Fruit fly (Drosophila melanogaster) whole organism, wandering third instar larva: ENCODE measurements around the gene Fife.

Experiments used
- Abd-B ChIP-seq: fragments of >200 bp; optimal IDR thresholded peaks from 2 replicates; lab custom pipeline; 2017; ENCODE audit warnings: missing biosample characterization, missing genetic modification characterization
- CG32264 ChIP-seq: fragments of 200-800 bp; sonication (Bioruptor generic); optimal IDR thresholded peaks from 2 replicates; lab custom pipeline; 2016; ENCODE audit warnings: missing biosample characterization, missing genetic modification characterization
- CG9705 ChIP-seq: fragments of 200-800 bp; sonication (Bioruptor generic); optimal IDR thresholded peaks from 2 replicates; lab custom pipeline; 2018; ENCODE audit warnings: missing biosample characterization, mild to moderate bottlenecking, missing genetic modification characterization
- CrebA ChIP-seq: fragments of 200-800 bp; sonication (Bioruptor generic); optimal IDR thresholded peaks from 2 replicates; lab custom pipeline; 2016; ENCODE audit warnings: missing biosample characterization, mild to moderate bottlenecking, missing genetic modification characterization, borderline replicate concordance
- Dfd ChIP-seq: fragments of >200 bp; optimal IDR thresholded peaks from 2 replicates; lab custom pipeline; 2017; ENCODE audit warnings: missing biosample characterization, missing genetic modification characterization
- Dif ChIP-seq: fragments of 200-275, 200-300 bp; sonication (Bioruptor generic); optimal IDR thresholded peaks from 2 replicates; lab custom pipeline; 2018; ENCODE audit warnings: missing biosample characterization, missing genetic modification characterization; ENCODE audit not compliant: partially characterized antibody
- GATAd ChIP-seq: sonication (Bioruptor generic); optimal IDR thresholded peaks from 2 replicates; lab custom pipeline; 2016; ENCODE audit warnings: missing biosample characterization, missing genetic modification characterization
- HLH106 ChIP-seq: fragments of 200-800 bp; optimal IDR thresholded peaks from 3 replicates; lab custom pipeline; 2019; ENCODE audit warnings: missing biosample characterization, mild to moderate bottlenecking, missing genetic modification characterization, moderate library complexity
- Hnf4 ChIP-seq: fragments of 200-800 bp; sonication (Bioruptor generic); optimal IDR thresholded peaks from 2 replicates; lab custom pipeline; 2016; ENCODE audit warnings: missing biosample characterization, mild to moderate bottlenecking, missing genetic modification characterization
- Hr78 ChIP-seq: fragments of >200 bp; optimal IDR thresholded peaks from 2 replicates; lab custom pipeline; 2017; ENCODE audit warnings: missing biosample characterization, missing genetic modification characterization
- Hr83 ChIP-seq: fragments of 200-300 bp; sonication (Bioruptor generic); optimal IDR thresholded peaks from 2 replicates; lab custom pipeline; 2016; ENCODE audit warnings: missing biosample characterization, mild to moderate bottlenecking, missing genetic modification characterization, moderate library complexity; ENCODE audit not compliant: poor library complexity, severe bottlenecking
- Jra ChIP-seq: sonication (Bioruptor generic); optimal IDR thresholded peaks from 2 replicates; lab custom pipeline; 2016; ENCODE audit warnings: missing biosample characterization, missing genetic modification characterization
- Mio ChIP-seq: sonication (Bioruptor generic); optimal IDR thresholded peaks from 2 replicates; lab custom pipeline; 2016; ENCODE audit warnings: missing biosample characterization, missing genetic modification characterization
- Myc ChIP-seq: fragments of >200 bp; optimal IDR thresholded peaks from 2 replicates; lab custom pipeline; 2017
- N ChIP-seq: fragments of >200 bp; optimal IDR thresholded peaks from 2 replicates; lab custom pipeline; 2018; ENCODE audit warnings: missing biosample characterization, missing external identifiers, missing genetic modification characterization
- OdsH ChIP-seq: fragments of 200-800 bp; sonication (Bioruptor generic); optimal IDR thresholded peaks from 2 replicates; lab custom pipeline; 2016; ENCODE audit warnings: missing biosample characterization, mild to moderate bottlenecking, missing genetic modification characterization
- Rel ChIP-seq, 2 experiments: fragments of 200-800 bp; sonication (Bioruptor generic) in 1 of 2; optimal IDR thresholded peaks; 2 replicates in 1 of 2; 3 replicates in 1 of 2; lab custom pipeline; 2016 to 2019; ENCODE audit warnings: mild to moderate bottlenecking in 2 of 2, missing biosample characterization in 2 of 2, missing genetic modification characterization in 2 of 2, moderate library complexity in 1 of 2
- Sp1 ChIP-seq: fragments of 200-800 bp; sonication (Bioruptor generic); optimal IDR thresholded peaks from 3 replicates; lab custom pipeline; 2019; ENCODE audit warnings: missing biosample characterization, mild to moderate bottlenecking, missing genetic modification characterization, moderate library complexity
- Vsx2 ChIP-seq: fragments of 200-300, 225-300 bp; sonication (Bioruptor generic); optimal IDR thresholded peaks from 2 replicates; lab custom pipeline; 2018; ENCODE audit warnings: missing biosample characterization, missing genetic modification characterization; ENCODE audit not compliant: partially characterized antibody
- br ChIP-seq: fragments of 200-800 bp; sonication (Bioruptor generic); optimal IDR thresholded peaks from 2 replicates; lab custom pipeline; 2016; ENCODE audit warnings: missing biosample characterization, missing genetic modification characterization
- brk ChIP-seq: fragments of 200-800 bp; sonication (Bioruptor generic); optimal IDR thresholded peaks from 2 replicates; lab custom pipeline; 2016; ENCODE audit warnings: missing biosample characterization, mild to moderate bottlenecking, missing genetic modification characterization
- dl ChIP-seq, 2 experiments: fragments of 175-275, 200-275 bp in 1 of 2; fragments of 200-275 bp in 1 of 2; sonication (Bioruptor generic); optimal IDR thresholded peaks; lab custom pipeline; 2018; ENCODE audit warnings: mild to moderate bottlenecking in 2 of 2, missing biosample characterization in 2 of 2, missing genetic modification characterization in 2 of 2, moderate library complexity in 2 of 2; ENCODE audit not compliant: partially characterized antibody in 2 of 2, insufficient read depth in 1 of 2
- dmrt93B ChIP-seq: fragments of 200-800 bp; sonication (Bioruptor generic); optimal IDR thresholded peaks from 2 replicates; lab custom pipeline; 2018; ENCODE audit warnings: missing biosample characterization, mild to moderate bottlenecking, missing genetic modification characterization
- dsf ChIP-seq: sonication (Bioruptor generic); optimal IDR thresholded peaks from 2 replicates; lab custom pipeline; 2016; ENCODE audit warnings: missing biosample characterization, missing genetic modification characterization, borderline replicate concordance
- ey ChIP-seq: fragments of 200-800 bp; sonication (Bioruptor generic); optimal IDR thresholded peaks from 2 replicates; lab custom pipeline; 2016; ENCODE audit warnings: missing biosample characterization, missing genetic modification characterization
- foxo ChIP-seq, 2 experiments: fragments of 200-800 bp; sonication (Bioruptor generic); optimal IDR thresholded peaks; 2 replicates in 1 of 2; 3 replicates in 1 of 2; lab custom pipeline; 2016 to 2017; ENCODE audit warnings: missing biosample characterization in 2 of 2, missing genetic modification characterization in 2 of 2
- fru ChIP-seq: fragments of 200-800 bp; sonication (Bioruptor generic); optimal IDR thresholded peaks from 3 replicates; lab custom pipeline; 2016; ENCODE audit warnings: missing biosample characterization, mild to moderate bottlenecking, missing genetic modification characterization
- h ChIP-seq: fragments of 200-800 bp; sonication (Bioruptor generic); optimal IDR thresholded peaks from 3 replicates; lab custom pipeline; 2016; ENCODE audit warnings: missing biosample characterization, mild to moderate bottlenecking, missing genetic modification characterization
- jim ChIP-seq: fragments of 175-275, 200-325 bp; sonication (Bioruptor generic); optimal IDR thresholded peaks from 2 replicates; lab custom pipeline; 2016; ENCODE audit warnings: missing biosample characterization, mild to moderate bottlenecking, missing genetic modification characterization
- lola ChIP-seq: fragments of >200 bp; optimal IDR thresholded peaks from 2 replicates; lab custom pipeline; 2017; ENCODE audit warnings: missing biosample characterization, missing genetic modification characterization
- pan ChIP-seq: fragments of >200 bp; optimal IDR thresholded peaks from 2 replicates; lab custom pipeline; 2017
- psq ChIP-seq: fragments of 200-800 bp; sonication (Bioruptor generic); optimal IDR thresholded peaks from 3 replicates; lab custom pipeline; 2017; ENCODE audit warnings: missing biosample characterization, mild to moderate bottlenecking, missing genetic modification characterization, moderate library complexity
- rgr ChIP-seq: fragments of 200-800 bp; sonication (Bioruptor generic); optimal IDR thresholded peaks from 3 replicates; lab custom pipeline; 2016; ENCODE audit warnings: missing biosample characterization, mild to moderate bottlenecking, missing genetic modification characterization
- sage ChIP-seq: fragments of 200-800 bp; sonication (Bioruptor generic); optimal IDR thresholded peaks from 2 replicates; lab custom pipeline; 2016; ENCODE audit warnings: missing biosample characterization, mild to moderate bottlenecking, missing genetic modification characterization
- sv ChIP-seq: fragments of 200-800 bp; sonication (Bioruptor generic); optimal IDR thresholded peaks from 3 replicates; lab custom pipeline; 2016; ENCODE audit warnings: missing biosample characterization, missing genetic modification characterization
- tai ChIP-seq: sonication (Bioruptor generic); optimal IDR thresholded peaks from 2 replicates; lab custom pipeline; 2016; ENCODE audit warnings: missing biosample characterization, missing genetic modification characterization
- usp ChIP-seq: fragments of >200 bp; optimal IDR thresholded peaks from 2 replicates; lab custom pipeline; 2017; ENCODE audit warnings: missing biosample characterization, missing genetic modification characterization
- woc ChIP-seq: sonication (Bioruptor generic); optimal IDR thresholded peaks from 2 replicates; lab custom pipeline; 2016; ENCODE audit warnings: missing biosample characterization, mild to moderate bottlenecking, missing genetic modification characterization

Gene Fife

DNA sequence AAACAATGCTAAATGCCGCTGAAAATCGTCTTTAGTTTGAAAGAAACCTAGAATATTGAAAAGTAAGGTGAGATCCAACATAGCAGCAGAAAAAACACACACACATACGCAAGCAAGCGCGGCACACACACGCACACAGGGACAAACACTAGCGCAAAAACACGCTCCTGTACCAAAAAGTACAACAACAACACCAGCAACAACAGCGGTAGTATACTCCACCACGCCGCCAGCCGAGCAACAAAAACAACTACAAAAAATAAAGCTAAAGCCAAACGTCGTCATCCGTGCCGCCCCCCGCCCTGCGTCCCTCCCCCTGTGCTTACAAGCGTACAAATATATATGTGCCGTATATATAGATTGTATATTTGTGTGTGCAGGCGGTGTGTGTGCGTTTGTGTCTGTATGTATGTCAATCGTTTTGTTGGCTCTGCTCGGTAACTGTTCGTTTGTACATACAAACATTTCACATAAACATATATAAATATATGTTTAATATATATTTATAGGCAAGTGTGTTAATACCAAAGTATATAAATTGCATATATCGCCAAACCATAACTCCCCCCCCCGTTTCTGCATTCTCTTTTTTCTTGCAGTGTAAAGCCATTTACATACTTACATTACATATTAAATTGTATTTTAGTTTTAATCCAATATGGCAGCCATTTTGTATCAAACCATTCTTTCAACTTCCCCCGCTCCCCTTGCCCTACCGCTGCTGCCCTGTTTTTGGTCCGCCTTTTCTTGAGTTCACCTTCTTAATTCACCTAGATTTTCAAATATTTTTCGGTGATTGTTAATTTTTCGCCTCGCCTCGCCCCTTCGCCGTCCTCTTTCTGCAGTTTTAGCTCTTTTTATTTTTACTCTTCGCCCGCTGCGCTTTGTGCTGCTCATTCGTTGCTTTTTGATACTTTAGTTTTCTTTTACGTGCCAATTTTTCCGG, 75.2 kb downstream of the Fife start:
- TF ChIP-seq sage (GFP tag; lab: Kevin White, UChicago) (peak; percentile 41), foxo (GFP tag; optimal IDR thresholded peaks at IDR 0.05; lab: Kevin White, UChicago) (peak in 1 of 2 experiments; percentile 30), br (GFP tag; lab: Kevin White, UChicago) (no peak), lola (GFP tag; lab: Kevin White, UChicago) (no peak), h (GFP tag; lab: Kevin White, UChicago) (peak; percentile 4), N (peak; percentile 60), rgr (peak; percentile 37), jim (GFP tag; lab: Kevin White, UChicago) (peak; percentile 87)

DNA sequence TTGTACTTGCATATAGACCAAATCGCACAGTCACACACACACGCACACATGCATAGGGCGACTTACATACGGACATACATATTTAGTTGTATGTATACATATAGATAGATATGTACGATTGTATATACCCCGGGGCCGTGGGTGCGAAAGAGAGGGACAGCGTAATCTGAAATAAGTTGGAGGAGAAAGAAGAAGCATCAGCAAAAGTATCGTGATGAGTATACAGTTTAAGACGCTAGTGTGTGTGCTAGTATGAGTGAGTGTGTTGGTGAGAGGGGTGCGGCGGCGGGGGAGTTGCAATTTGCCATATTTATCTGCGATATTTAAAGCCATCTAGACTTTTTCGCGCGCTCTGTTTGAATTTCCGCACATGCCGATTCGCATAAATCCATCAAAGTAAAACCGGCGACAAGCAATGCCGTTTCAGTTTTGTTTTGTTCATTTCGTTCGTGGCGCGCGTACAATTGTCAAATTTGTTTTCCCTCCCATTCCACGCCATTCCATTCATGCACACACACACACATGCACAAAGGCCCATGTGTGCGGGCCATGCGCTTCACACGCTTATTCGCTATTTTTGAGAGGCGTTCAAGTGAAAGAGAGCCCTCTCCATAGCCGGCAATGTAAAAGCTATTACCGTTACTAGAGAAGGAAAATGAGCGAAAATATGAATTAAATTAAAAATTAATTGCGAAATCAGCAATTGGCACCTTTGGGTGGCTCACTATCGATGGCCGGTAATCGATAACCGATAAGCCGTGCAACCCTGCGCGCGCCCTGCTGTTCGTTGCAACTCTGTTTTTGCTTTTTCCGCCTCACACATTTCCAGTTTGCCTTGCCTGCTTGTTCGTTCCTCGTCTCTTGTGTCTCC, 76.3 kb downstream of the Fife start:
- TF ChIP-seq Myc (lab: Kevin White, UChicago) (peak; percentile 62), brk (GFP tag; lab: Kevin White, UChicago) (peak; percentile 40), woc (GFP tag; lab: Kevin White, UChicago) (peak; percentile 44), CG32264 (GFP tag; lab: Kevin White, UChicago) (peak; percentile 45), Abd-B (GFP tag; lab: Kevin White, UChicago) (no peak), dmrt93B (GFP tag; lab: Kevin White, UChicago) (peak; percentile 83), Mio (GFP tag; lab: Kevin White, UChicago) (peak; percentile 16), rgr (peak; percentile 93), foxo (GFP tag; optimal IDR thresholded peaks at IDR 0.05; lab: Kevin White, UChicago) (peak; percentile 66 to 74), N (peak; percentile 38), psq (peak; percentile 99), pan (lab: Kevin White, UChicago) (no peak), Hnf4 (peak; percentile 76), ey (GFP tag; lab: Kevin White, UChicago) (peak; percentile 64), Vsx2 (GFP tag; lab: Kevin White, UChicago) (no peak), Hr83 (peak; percentile 78), sv (GFP tag; lab: Kevin White, UChicago) (peak; percentile 75), Rel (GFP tag; optimal IDR thresholded peaks at IDR 0.05; lab: Kevin White, UChicago) (peak; percentile 68), Rel (tag; optimal IDR thresholded peaks at IDR 0.05; lab: Kevin White, UChicago) (peak; percentile 11), fru (GFP tag; lab: Kevin White, UChicago) (peak; percentile 80), Dif (GFP tag; lab: Kevin White, UChicago) (peak; percentile 72), CG9705 (peak; percentile 86), dl (GFP tag; optimal IDR thresholded peaks at IDR 0.05; lab: Kevin White, UChicago; ENCODE audit: insufficient read depth in 1 of 2, partially characterized antibody in 2 of 2) (no peak), Jra (GFP tag; lab: Kevin White, UChicago) (peak; percentile 26), Dfd (GFP tag; lab: Kevin White, UChicago) (no peak), jim (GFP tag; lab: Kevin White, UChicago) (no peak), HLH106 (tag; lab: Kevin White, UChicago) (peak; percentile 72), Hr78 (GFP tag; lab: Kevin White, UChicago) (no peak), br (GFP tag; lab: Kevin White, UChicago) (peak; percentile 89), dsf (GFP tag; lab: Kevin White, UChicago) (no peak), tai (GFP tag; lab: Kevin White, UChicago) (no peak), Sp1 (GFP tag; lab: Kevin White, UChicago) (peak; percentile 85), sage (GFP tag; lab: Kevin White, UChicago) (peak; percentile 35), usp (no peak), CrebA (GFP tag; lab: Kevin White, UChicago) (no peak), h (GFP tag; lab: Kevin White, UChicago) (peak; percentile 88), lola (GFP tag; lab: Kevin White, UChicago) (no peak), OdsH (GFP tag; lab: Kevin White, UChicago) (peak; percentile 75), GATAd (no peak)
